Fruit fly (Drosophila melanogaster) whole organism: ENCODE results near the gene CG14218.

ENCODE experiments used
- CG8478 ChIP-seq: fragments of >200 bp; optimal IDR thresholded peaks from 2 replicates; lab custom pipeline; 2018; ENCODE audit warnings: inconsistent platforms
- Dll ChIP-seq: fragments of >200 bp; optimal IDR thresholded peaks from 2 replicates; lab custom pipeline; 2017
- EcR ChIP-seq, 2 experiments: fragments of >200 bp; optimal IDR thresholded peaks; 2 replicates each; lab custom pipeline; 2017; ENCODE audit warnings: missing biosample characterization in 2 of 2, missing genetic modification characterization in 2 of 2, missing genetic modification reagents in 2 of 2
- pan ChIP-seq: fragments of >200 bp; optimal IDR thresholded peaks from 2 replicates; lab custom pipeline; 2017
- psq ChIP-seq: fragments of >200 bp; optimal IDR thresholded peaks from 2 replicates; lab custom pipeline; 2017
- usp ChIP-seq: fragments of >200 bp; optimal IDR thresholded peaks from 2 replicates; lab custom pipeline; 2017; ENCODE audit warnings: missing biosample characterization, missing genetic modification characterization, mixed read lengths

Gene CG14218

DNA sequence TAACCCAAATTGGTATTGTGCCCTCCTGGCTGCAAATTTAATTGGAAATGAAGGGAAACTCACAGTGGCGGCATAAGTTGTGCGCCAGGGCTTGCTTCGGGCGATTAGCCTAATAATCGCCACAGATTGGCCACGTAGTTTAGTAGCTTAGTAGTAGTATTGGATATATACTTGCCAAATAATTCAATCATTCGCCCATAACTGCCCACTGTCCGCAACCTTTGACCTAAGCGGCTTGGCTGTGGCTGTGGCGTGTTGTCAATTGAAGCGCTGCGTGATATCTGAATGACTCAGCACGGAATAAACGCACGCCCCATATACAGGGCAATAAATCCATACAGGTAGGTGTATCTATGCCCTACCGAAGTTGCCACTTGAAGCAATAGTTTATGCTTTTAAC, 25.2 kb upstream of the CG14218 start:
- TF ChIP-seq pan (lab: Kevin White, UChicago) (no peak), Dll (lab: Kevin White, UChicago) (no peak), EcR (GFP tag; optimal IDR thresholded peaks at IDR 0.05; lab: Kevin White, UChicago) (no peak), psq (lab: Kevin White, UChicago) (no peak), CG8478 (lab: Kevin White, UChicago) (no peak), usp (GFP tag; lab: Kevin White, UChicago) (no peak)

DNA sequence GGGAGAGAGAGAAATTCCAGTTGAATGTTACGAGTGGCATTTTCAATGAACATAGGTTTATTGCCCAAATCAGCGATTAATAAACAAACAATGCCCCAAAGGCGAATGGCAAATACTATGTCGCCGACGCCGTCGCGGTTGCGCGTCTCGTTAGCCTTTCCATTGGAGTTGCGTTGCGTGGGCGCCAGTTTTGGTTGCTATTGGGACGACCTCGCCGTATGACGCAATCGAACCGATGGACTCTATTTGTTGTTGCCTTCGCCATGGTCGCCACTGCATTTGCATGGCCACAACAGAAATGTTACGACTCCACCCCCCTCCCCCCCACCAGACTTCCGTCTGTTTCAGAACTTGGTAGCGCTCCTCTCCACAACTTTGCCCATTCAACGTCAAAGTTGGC, 24.8 kb upstream of the CG14218 start:
- no peak for TF ChIP-seq EcR (GFP tag; optimal IDR thresholded peaks at IDR 0.05; lab: Kevin White, UChicago)
- TF ChIP-seq Dll (lab: Kevin White, UChicago) = no peak
- no peak for TF ChIP-seq psq (lab: Kevin White, UChicago)
- TF ChIP-seq pan (lab: Kevin White, UChicago) = no peak
- no peak for TF ChIP-seq usp (GFP tag; lab: Kevin White, UChicago)
- TF ChIP-seq CG8478 (lab: Kevin White, UChicago) = no peak

DNA sequence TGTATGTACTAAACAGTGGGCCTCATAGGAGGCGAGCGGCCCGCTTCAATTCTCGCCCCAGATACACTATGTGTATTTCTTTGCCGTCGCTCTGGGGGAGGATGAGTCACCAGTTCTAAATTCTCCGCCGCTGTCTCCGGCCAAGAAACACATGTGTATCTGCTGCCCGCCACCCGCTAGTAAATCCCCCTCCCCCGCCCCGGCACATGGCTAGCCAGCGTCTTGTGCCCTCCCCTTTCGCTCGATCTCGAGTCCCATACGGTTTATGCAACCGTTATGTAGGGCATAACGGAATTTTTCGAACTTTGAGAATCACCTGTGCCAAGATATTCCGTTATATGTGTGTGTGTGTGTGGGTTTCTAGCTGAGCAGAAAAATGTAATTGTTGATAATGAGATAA, 24.1 kb upstream of the CG14218 start:
- TF ChIP-seq Dll (lab: Kevin White, UChicago) (no peak), psq (lab: Kevin White, UChicago) (no peak), CG8478 (lab: Kevin White, UChicago) (no peak), usp (GFP tag; lab: Kevin White, UChicago) (no peak), EcR (GFP tag; optimal IDR thresholded peaks at IDR 0.05; lab: Kevin White, UChicago) (no peak)

DNA sequence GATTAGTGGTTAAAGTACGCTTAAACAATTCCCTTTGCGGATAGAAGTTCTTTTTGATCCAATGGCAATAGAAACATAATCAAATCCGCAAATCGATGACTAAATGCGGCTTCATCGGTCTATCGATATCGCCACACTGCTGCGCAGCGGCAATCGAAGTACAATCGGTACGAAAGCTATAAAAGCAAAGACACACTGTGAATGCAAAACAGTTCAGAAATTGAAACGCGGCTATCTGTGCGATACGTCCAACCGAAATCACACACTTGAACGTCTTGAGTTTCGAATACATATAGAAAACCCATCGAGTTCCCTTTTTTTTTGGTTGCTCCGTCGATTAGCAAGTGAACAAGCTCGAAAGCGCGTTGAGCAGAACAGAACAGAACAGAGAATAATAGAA, 23.2 kb upstream of the CG14218 start, which contains the start of gene CG14207:
Gene CG14207, plus strand, starts transcription at position 203 of the 400 bp plus-strand sequence.
- TF ChIP-seq psq (lab: Kevin White, UChicago) (no peak), EcR (GFP tag; optimal IDR thresholded peaks at IDR 0.05; lab: Kevin White, UChicago) (no peak), Dll (lab: Kevin White, UChicago) (no peak), usp (GFP tag; lab: Kevin White, UChicago) (no peak), CG8478 (lab: Kevin White, UChicago) (no peak), pan (lab: Kevin White, UChicago) (no peak)

dm6 chrX:19603953-19604352, 22.2 kb upstream of the CG14218 start:
- TF ChIP-seq psq (lab: Kevin White, UChicago) = no peak

DNA sequence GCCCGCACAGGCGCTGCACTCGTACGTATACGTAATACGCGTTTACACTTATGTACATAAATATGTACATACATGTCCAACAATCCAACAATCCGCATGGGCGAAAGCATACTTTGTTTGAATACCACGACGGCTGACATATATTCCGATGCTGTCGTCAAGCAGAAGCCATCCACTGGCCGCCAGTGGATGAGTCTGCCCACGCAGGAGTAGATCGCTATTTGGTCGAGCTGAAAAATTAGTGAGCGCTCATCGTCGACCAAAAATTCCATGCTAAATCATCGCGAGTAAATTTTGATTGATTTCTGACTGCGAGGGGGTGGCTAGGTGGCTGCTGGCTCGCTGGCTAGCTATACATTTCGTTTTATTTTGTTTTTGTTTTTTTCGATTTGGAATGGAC, 20.7 kb upstream of the CG14218 start:
- TF ChIP-seq psq (lab: Kevin White, UChicago) (no peak), pan (lab: Kevin White, UChicago) (no peak), Dll (lab: Kevin White, UChicago) (no peak)

DNA sequence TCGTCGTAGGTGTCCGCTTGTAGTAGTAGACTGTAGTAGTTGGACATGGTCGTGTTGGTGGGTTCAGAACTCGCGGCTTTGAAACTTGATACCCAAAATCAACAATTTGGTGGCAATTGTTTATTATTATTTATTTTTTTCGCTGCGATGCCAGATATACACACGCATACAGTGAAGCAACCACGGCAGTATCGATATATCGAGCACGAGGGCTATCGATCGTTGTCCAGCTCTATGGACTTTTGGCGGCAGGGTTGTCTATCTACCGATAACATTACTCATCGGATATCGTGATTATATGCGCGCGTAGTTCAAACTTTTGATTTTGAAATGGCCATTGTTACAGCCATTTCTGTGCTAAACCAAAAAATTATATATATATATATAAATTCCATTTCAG, 19.9 kb upstream of the CG14218 start, which contains the start of gene CG14220:
Gene CG14220, minus strand, starts transcription at position 208 of the 400 bp plus-strand sequence.
- no peak for TF ChIP-seq pan (lab: Kevin White, UChicago)
- TF ChIP-seq CG8478 (lab: Kevin White, UChicago) = no peak
- no peak for TF ChIP-seq EcR (GFP tag; optimal IDR thresholded peaks at IDR 0.05; lab: Kevin White, UChicago)
- no peak for TF ChIP-seq usp (GFP tag; lab: Kevin White, UChicago)
- TF ChIP-seq Dll (lab: Kevin White, UChicago) = no peak
- no peak for TF ChIP-seq psq (lab: Kevin White, UChicago)

- no peak for TF ChIP-seq pan (lab: Kevin White, UChicago)
Measured at dm6 chrX:19598503-19598902, 16.7 kb upstream of the CG14218 start.

- TF ChIP-seq psq (lab: Kevin White, UChicago) (no peak), CG8478 (lab: Kevin White, UChicago) (no peak), pan (lab: Kevin White, UChicago) (no peak), EcR (GFP tag; optimal IDR thresholded peaks at IDR 0.05; lab: Kevin White, UChicago) (no peak), usp (GFP tag; lab: Kevin White, UChicago) (no peak), Dll (lab: Kevin White, UChicago) (no peak)
Measured at dm6 chrX:19597684-19598363, 16.0 kb upstream of the CG14218 start, which contains the start of gene RpS10b. TSS of gene RpS10b (plus strand) at chrX:19598031.

dm6 chrX:19595862-19596261, 14.1 kb upstream of the CG14218 start:
- TF ChIP-seq EcR (GFP tag; optimal IDR thresholded peaks at IDR 0.05; lab: Kevin White, UChicago) (no peak), usp (GFP tag; lab: Kevin White, UChicago) (no peak)

DNA sequence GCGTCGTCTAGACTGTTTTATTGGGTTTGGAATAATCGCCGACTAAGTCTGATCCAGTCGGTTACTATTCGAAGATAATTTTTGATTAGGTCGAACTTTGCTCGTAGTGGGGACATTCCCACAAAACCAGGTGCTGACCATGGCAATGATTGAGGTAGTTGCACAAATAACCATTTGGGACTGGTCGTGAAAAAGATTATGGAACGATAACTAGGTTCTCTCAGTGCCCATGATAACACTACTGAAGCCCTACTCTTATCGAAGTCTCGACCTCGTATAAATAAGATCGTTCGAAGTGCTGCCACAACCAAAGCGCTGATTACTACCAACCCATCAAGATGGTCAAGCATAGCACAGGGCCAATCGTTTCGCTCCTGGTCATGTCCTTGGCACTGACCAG, 10.5 kb upstream of the CG14218 start, which contains the start of gene CG14205:
Gene CG14205, plus strand, starts transcription at position 301 of the 400 bp plus-strand sequence.
- TF ChIP-seq Dll (lab: Kevin White, UChicago) (no peak), CG8478 (lab: Kevin White, UChicago) (no peak), usp (GFP tag; lab: Kevin White, UChicago) (no peak)

DNA sequence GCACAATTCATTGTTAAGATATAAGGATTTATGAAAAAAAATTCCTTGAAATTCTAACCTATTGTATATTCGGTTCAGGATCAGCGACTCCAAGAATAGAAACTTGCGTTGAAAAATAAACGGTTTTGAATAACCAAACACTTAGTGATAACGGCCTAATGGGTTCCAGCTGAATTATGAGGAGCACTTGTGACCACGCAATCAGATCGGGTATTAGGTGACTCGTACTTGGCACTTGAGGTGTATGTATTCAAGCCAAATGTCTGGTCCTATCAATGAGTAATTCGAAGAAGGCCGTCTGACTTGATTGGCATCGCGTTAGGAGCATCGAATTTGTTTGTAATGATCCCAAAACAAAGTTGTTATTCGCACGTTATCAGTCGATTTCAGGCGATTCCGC, 8.8 kb upstream of the CG14218 start:
- TF ChIP-seq pan (lab: Kevin White, UChicago) (no peak), EcR (GFP tag; optimal IDR thresholded peaks at IDR 0.05; lab: Kevin White, UChicago) (no peak), usp (GFP tag; lab: Kevin White, UChicago) (no peak), CG8478 (lab: Kevin White, UChicago) (no peak), psq (lab: Kevin White, UChicago) (no peak), Dll (lab: Kevin White, UChicago) (no peak)
